Fruit fly (Drosophila melanogaster): Measurements from ENCODE around the gene Fer2LCH.

Fer2LCH gene

dm6 chr3R:30344221-30344948 lies 43.2 kb upstream of the Fer2LCH start (continued):
- TF ChIP-seq spab (GFP tag; optimal IDR thresholded peaks at IDR 0.05) (no peak), acj6 (GFP tag; optimal IDR thresholded peaks at IDR 0.05) (peak; percentile 19), fd85E (GFP tag; optimal IDR thresholded peaks at IDR 0.05) (no peak), lz (GFP tag; optimal IDR thresholded peaks at IDR 0.05) (no peak), Sox15 (GFP tag; optimal IDR thresholded peaks at IDR 0.05) (no peak), CG8319 (GFP tag; optimal IDR thresholded peaks at IDR 0.05) (no peak), CG11902 (GFP tag; optimal IDR thresholded peaks at IDR 0.05) (no peak), salr (GFP tag; optimal IDR thresholded peaks at IDR 0.05) (peak in 1 of 2 experiments; percentile 69), Sox14 (GFP tag; optimal IDR thresholded peaks at IDR 0.05) (peak; percentile 36), CG11294 (GFP tag; IDR thresholded peaks at IDR 0.05) (peak; percentile 82), CG8632 (GFP tag; optimal IDR thresholded peaks at IDR 0.05) (no peak), Blimp-1 (GFP tag; optimal IDR thresholded peaks at IDR 0.05) (no peak), CG31627 (GFP tag; optimal IDR thresholded peaks at IDR 0.05) (no peak), dac (GFP tag; optimal IDR thresholded peaks at IDR 0.05) (peak; percentile 65), CG7368 (GFP tag; optimal IDR thresholded peaks at IDR 0.05) (no peak), net (GFP tag; optimal IDR thresholded peaks at IDR 0.05) (peak; percentile 55), ss (GFP tag; optimal IDR thresholded peaks at IDR 0.05) (no peak), CG6276 (GFP tag; optimal IDR thresholded peaks at IDR 0.05) (peak; percentile 90), CG9139 (GFP tag; optimal IDR thresholded peaks at IDR 0.05) (no peak), eg (GFP tag; IDR thresholded peaks at IDR 0.05) (peak; percentile 90), Smox (GFP tag; optimal IDR thresholded peaks at IDR 0.05) (no peak), CG1621 (tag; optimal IDR thresholded peaks at IDR 0.05) (no peak), achi (GFP tag; optimal IDR thresholded peaks at IDR 0.05) (peak; percentile 70), Ets21C (GFP tag; optimal IDR thresholded peaks at IDR 0.05) (no peak), CG16779 (tag; optimal IDR thresholded peaks at IDR 0.05) (peak; percentile 35), CG32006 (GFP tag; optimal IDR thresholded peaks at IDR 0.05) (peak; percentile 90), Eip78C (GFP tag) (peak; percentile 76), fd59A (GFP tag; optimal IDR thresholded peaks at IDR 0.05) (no peak), CG10631 (GFP tag; optimal IDR thresholded peaks at IDR 0.05) (peak; percentile 33), Met (GFP tag; optimal IDR thresholded peaks at IDR 0.05) (no peak), CG4318 (GFP tag; optimal IDR thresholded peaks at IDR 0.05) (peak; percentile 82), vri (GFP tag; optimal IDR thresholded peaks at IDR 0.05) (no peak), CG34406 (GFP tag; optimal IDR thresholded peaks at IDR 0.05) (no peak), CG3032 (tag; optimal IDR thresholded peaks at IDR 0.05) (no peak), CG6808 (GFP tag; optimal IDR thresholded peaks at IDR 0.05) (no peak), CG3919 (GFP tag; optimal IDR thresholded peaks at IDR 0.05) (peak; percentile 57), CG6792 (GFP tag; optimal IDR thresholded peaks at IDR 0.05) (no peak), Ets96B (tag; optimal IDR thresholded peaks at IDR 0.05) (no peak), svp (GFP tag) (no peak)

- no peak for TF ChIP-seq CG11294 (GFP tag; IDR thresholded peaks at IDR 0.05)
- TF ChIP-seq CG6792 (GFP tag; optimal IDR thresholded peaks at IDR 0.05): no peak
- TF ChIP-seq Smox (GFP tag; optimal IDR thresholded peaks at IDR 0.05): no peak
- TF ChIP-seq CG11762 (GFP tag; optimal IDR thresholded peaks at IDR 0.05; ENCODE audit: insufficient read depth): no peak
- TF ChIP-seq Eip78C (GFP tag): peak; percentile 18
- TF ChIP-seq CG3919 (GFP tag; optimal IDR thresholded peaks at IDR 0.05): no peak
- TF ChIP-seq fkh (GFP tag; optimal IDR thresholded peaks at IDR 0.05): peak; percentile 81
Measured at dm6 chr3R:30345466-30345865, 42.1 kb upstream of the Fer2LCH start.

Data from whole organism, prepupa.